Worm (Caenorhabditis elegans): Measurements from ENCODE around the gene T18D3.1.

T18D3.1 gene

ce11 chrX:12480447-12480998 is 26.0 kb downstream of the T18D3.1 start, which contains the start of gene atf-6 (continued):
- TF ChIP-seq dve-1 (tag; optimal IDR thresholded peaks at IDR 0.05; ENCODE audit: insufficient read depth) (peak; percentile 96), nhr-10 (tag; optimal IDR thresholded peaks at IDR 0.05) (no peak), pha-4 (GFP tag; IDR thresholded peaks at IDR 0.05) (peak; percentile 65; the same call in 1 of the 2 replicates), pha-4 (tag; optimal IDR thresholded peaks at IDR 0.05) (no peak), mdl-1 (tag; optimal IDR thresholded peaks at IDR 0.05) (peak in 1 of 2 experiments; percentile 60), arid-1 (GFP tag; conservative IDR thresholded peaks at IDR 0.05) (peak; percentile 48; the same call in 1 of the 2 replicates), ZK546.5 (tag; optimal IDR thresholded peaks at IDR 0.05) (no peak), ZK337.2 (GFP tag; IDR thresholded peaks at IDR 0.05) (0 out of 2 replicates have a peak, but pooled peaks have one; percentile 41), snpc-4 (tag; optimal IDR thresholded peaks at IDR 0.05) (no peak), rbr-2 (tag; optimal IDR thresholded peaks at IDR 0.05) (peak; percentile 93), ceh-62 (tag; optimal IDR thresholded peaks at IDR 0.05) (no peak), F37D6.2 (tag; optimal IDR thresholded peaks at IDR 0.05) (peak; percentile 73), nhr-102 (tag; optimal IDR thresholded peaks at IDR 0.05) (peak; percentile 77), aha-1 (tag) (peak; percentile 100), fkh-10 (GFP tag; optimal IDR thresholded peaks at IDR 0.05) (peak; percentile 48), ceh-28 (tag; optimal IDR thresholded peaks at IDR 0.05) (no peak), zag-1 (tag; optimal IDR thresholded peaks at IDR 0.05) (no peak), mxl-3 (GFP tag; optimal IDR thresholded peaks at IDR 0.05) (peak; percentile 77), ceh-82 (tag; optimal IDR thresholded peaks at IDR 0.05) (no peak), zfp-2 (tag; optimal IDR thresholded peaks at IDR 0.05) (peak; percentile 17), spr-1 (tag; optimal IDR thresholded peaks at IDR 0.05) (peak; percentile 29), lin-29 (GFP tag; IDR thresholded peaks at IDR 0.05) (no peak), dpl-1 (GFP tag; optimal IDR thresholded peaks at IDR 0.05) (peak; percentile 48), daf-12 (tag; optimal IDR thresholded peaks at IDR 0.05) (no peak), hif-1 (tag; optimal IDR thresholded peaks at IDR 0.05) (peak in 1 of 2 experiments; percentile 79), lim-7 (GFP tag; IDR thresholded peaks at IDR 0.05) (0 out of 2 replicates have a peak, but pooled peaks have one; percentile 51), aly-2 (tag; optimal IDR thresholded peaks at IDR 0.05) (no peak), ceh-20 (GFP tag; IDR thresholded peaks at IDR 0.05) (peak; percentile 65; the same call in 1 of the 2 replicates), madf-9 (GFP tag; conservative IDR thresholded peaks at IDR 0.05) (0 out of 2 replicates have a peak, but pooled peaks have one; percentile 33), madf-5 (GFP tag; IDR thresholded peaks at IDR 0.05) (no peak), dmd-6 (GFP tag; IDR thresholded peaks at IDR 0.05) (peak; percentile 84), hlh-11 (tag; optimal IDR thresholded peaks at IDR 0.05) (peak; percentile 91), nhr-28 (tag; optimal IDR thresholded peaks at IDR 0.05) (peak; percentile 85), nhr-25 (tag; optimal IDR thresholded peaks at IDR 0.05; ENCODE audit: borderline replicate concordance, insufficient read depth) (peak; percentile 93), ceh-32 (tag; optimal IDR thresholded peaks at IDR 0.05; ENCODE audit: poor library complexity) (no peak), nhr-11 (tag; optimal IDR thresholded peaks at IDR 0.05) (peak; percentile 69), dmd-9 (GFP tag; IDR thresholded peaks at IDR 0.05) (no peak), R02D3.7 (tag; optimal IDR thresholded peaks at IDR 0.05) (no peak), unc-62 (GFP tag; optimal IDR thresholded peaks at IDR 0.05 in 1 of 2) (peak in 1 of 2 experiments; percentile 96), unc-62 (tag; optimal IDR thresholded peaks at IDR 0.05) (no peak), nhr-48 (tag; optimal IDR thresholded peaks at IDR 0.05) (peak; percentile 56), lsy-2 (tag; optimal IDR thresholded peaks at IDR 0.05) (peak; percentile 56 to 83)

- TF ChIP-seq duxl-1 (tag; optimal IDR thresholded peaks at IDR 0.05; ENCODE audit: poor library complexity), result no peak
- TF ChIP-seq sdz-12 (GFP tag; optimal IDR thresholded peaks at IDR 0.05), result no peak
- no peak for TF ChIP-seq F49E8.2 (tag; optimal IDR thresholded peaks at IDR 0.05; ENCODE audit: borderline replicate concordance)
- TF ChIP-seq spr-1 (tag; optimal IDR thresholded peaks at IDR 0.05), result no peak
- TF ChIP-seq ceh-82 (tag; optimal IDR thresholded peaks at IDR 0.05), result no peak
- TF ChIP-seq ama-1 (optimal IDR thresholded peaks at IDR 0.05), result no peak
- no peak for TF ChIP-seq lin-1 (GFP tag; IDR thresholded peaks at IDR 0.05)
- TF ChIP-seq ztf-11 (tag; optimal IDR thresholded peaks at IDR 0.05), result no peak
- no peak for TF ChIP-seq ceh-44 (GFP tag; IDR thresholded peaks at IDR 0.05)
- TF ChIP-seq php-3 (GFP tag; IDR thresholded peaks at IDR 0.05), result no peak
- no peak for TF ChIP-seq zip-11 (GFP tag; IDR thresholded peaks at IDR 0.05)
Measured at ce11 chrX:12484078-12484477, 29.5 kb downstream of the T18D3.1 start.

Data from whole organism, L4 larva.